Worm (Caenorhabditis elegans): ENCODE measurements around the gene emc-1.
"Not testable (repeated sequence)": the region's sequence is repeated elsewhere in the genome, so short reads cannot be mapped to it uniquely, and the experiment has no call there.

ce11 chrII:1453707-1454106 is 46.4 kb downstream of the emc-1 start:
- peak; percentile 64; the same call in 1 of the 2 replicates for TF ChIP-seq klf-2 (GFP tag; conservative IDR thresholded peaks at IDR 0.05)
- TF ChIP-seq cog-1 (tag; optimal IDR thresholded peaks at IDR 0.05); flt-1 (GFP tag; IDR thresholded peaks at IDR 0.05); tab-1 (GFP tag; IDR thresholded peaks at IDR 0.05); ztf-29 (GFP tag; IDR thresholded peaks at IDR 0.05): not testable (repeated sequence)

Measured in whole organism, midembryonic.